Worm (Caenorhabditis elegans) whole organism, mixed stage, embryonic: ENCODE measurements around the gene Y22D7AL.1.

Experiments used
- M03D4.4 ChIP-seq: sonication (generic microtip); optimal IDR thresholded peaks from 2 replicates; lab custom pipeline; 2017; ENCODE audit warnings: mild to moderate bottlenecking, missing genetic modification characterization, missing compliant biosample characterization
- ceh-43 ChIP-seq: fragments of 200-800 bp; sonication (Bioruptor generic); optimal IDR thresholded peaks from 2 replicates; lab custom pipeline; 2018; ENCODE audit warnings: mild to moderate bottlenecking, missing genetic modification characterization, moderate library complexity, missing compliant biosample characterization
- elt-3 ChIP-seq: fragments of 150-350 bp; optimal IDR thresholded peaks from 2 replicates; lab custom pipeline; 2014; ENCODE audit warnings: missing biosample characterization, missing genetic modification characterization
- hlh-1 ChIP-seq: fragments of 150-350 bp; optimal IDR thresholded peaks from 2 replicates; lab custom pipeline; 2014; ENCODE audit warnings: missing biosample characterization, missing genetic modification reagents, missing genetic modification characterization
- lsy-2 ChIP-seq: fragments of 150-350 bp; optimal IDR thresholded peaks from 2 replicates; lab custom pipeline; 2014; ENCODE audit warnings: missing biosample characterization, missing genetic modification characterization
- mep-1 ChIP-seq: fragments of 150-350 bp; optimal IDR thresholded peaks from 2 replicates; lab custom pipeline; 2017; ENCODE audit warnings: missing biosample characterization, missing genetic modification reagents, missing genetic modification characterization, inconsistent platforms
- nhr-12 ChIP-seq: fragments of 150-350 bp; optimal IDR thresholded peaks from 2 replicates; lab custom pipeline; 2014; ENCODE audit warnings: missing biosample characterization, missing genetic modification characterization
- nhr-237 ChIP-seq: fragments of 150-350 bp; optimal IDR thresholded peaks from 2 replicates; lab custom pipeline; 2014; ENCODE audit warnings: missing biosample characterization, missing genetic modification characterization
- nhr-28 ChIP-seq: fragments of 150-350 bp; optimal IDR thresholded peaks from 2 replicates; lab custom pipeline; 2014; ENCODE audit warnings: missing biosample characterization, missing genetic modification characterization
- nhr-76 ChIP-seq: sonication (generic microtip); optimal IDR thresholded peaks from 2 replicates; lab custom pipeline; 2017; ENCODE audit warnings: missing biosample characterization, missing genetic modification characterization
- pha-4 ChIP-seq: fragments of 150-350 bp; optimal IDR thresholded peaks from 2 replicates; lab custom pipeline; 2018; ENCODE audit warnings: missing biosample characterization, missing genetic modification reagents, missing genetic modification characterization
- snpc-4 ChIP-seq: fragments of 150-350 bp; optimal IDR thresholded peaks from 2 replicates; lab custom pipeline; 2014; ENCODE audit warnings: missing biosample characterization, missing genetic modification characterization
- unc-62 ChIP-seq: fragments of 150-350 bp; optimal IDR thresholded peaks from 2 replicates; lab custom pipeline; 2014; ENCODE audit warnings: missing biosample characterization, missing genetic modification reagents, missing genetic modification characterization
- ztf-11 ChIP-seq: fragments of 150-350 bp; optimal IDR thresholded peaks from 2 replicates; lab custom pipeline; 2014; ENCODE audit warnings: missing biosample characterization, missing genetic modification characterization

- no peak for TF ChIP-seq unc-62 (GFP tag; lab: Kevin White, UChicago)
- no peak for TF ChIP-seq nhr-28 (tag; lab: Kevin White, UChicago)
- TF ChIP-seq M03D4.4 (tag; lab: Kevin White, UChicago): no peak
- no peak for TF ChIP-seq lsy-2 (tag; lab: Kevin White, UChicago)
- no peak for TF ChIP-seq mep-1 (tag; lab: Kevin White, UChicago)
- TF ChIP-seq nhr-237 (tag; lab: Kevin White, UChicago): no peak
- no peak for TF ChIP-seq pha-4
- no peak for TF ChIP-seq ceh-43 (GFP tag; lab: Kevin White, UChicago)
- no peak for TF ChIP-seq elt-3 (tag; lab: Kevin White, UChicago)
- TF ChIP-seq hlh-1 (tag; lab: Kevin White, UChicago): no peak
- no peak for TF ChIP-seq nhr-12
- no peak for TF ChIP-seq snpc-4
- TF ChIP-seq ztf-11 (tag; lab: Kevin White, UChicago): no peak
- no peak for TF ChIP-seq nhr-76 (tag; lab: Kevin White, UChicago)
Measured at ce11 chrIII:1614412-1614811, 37.9 kb upstream of the Y22D7AL.1 start.
